Worm (Caenorhabditis elegans) whole organism, early embryonic: ENCODE data around the gene ZK154.1.
A peak's percentile ranks its signal among the peaks of the same experiment; 100 is the strongest.

Source experiments
- F13C5.2 ChIP-seq: sonication (generic microtip); optimal IDR thresholded peaks from 2 replicates; lab custom pipeline; 2017; ENCODE audit warnings: mild to moderate bottlenecking, missing genetic modification characterization, inconsistent platforms, missing compliant biosample characterization
- aly-1 ChIP-seq: sonication (generic microtip); optimal IDR thresholded peaks from 2 replicates; lab custom pipeline; 2016; ENCODE audit warnings: missing genetic modification characterization, missing compliant biosample characterization
- ama-1 ChIP-seq: fragments of 150-350 bp; optimal IDR thresholded peaks from 2 replicates; lab custom pipeline; 2014
- ceh-36 ChIP-seq: sonication (generic microtip); optimal IDR thresholded peaks from 2 replicates; lab custom pipeline; 2016; ENCODE audit warnings: missing genetic modification characterization, inconsistent platforms, missing compliant biosample characterization
- ets-7 ChIP-seq: sonication (generic microtip); optimal IDR thresholded peaks from 2 replicates; lab custom pipeline; 2016; ENCODE audit warnings: missing genotype, missing genetic modification characterization, missing compliant biosample characterization
- flt-1 ChIP-seq: fragments of 200-800 bp; sonication (Bioruptor generic); IDR thresholded peaks from 2 replicates; pipeline ENCODE4 v1.3.6; 2022; ENCODE audit warnings: missing genetic modification characterization, missing compliant biosample characterization
- hmbx-1 ChIP-seq: sonication (generic microtip); optimal IDR thresholded peaks from 2 replicates; lab custom pipeline; 2016; ENCODE audit warnings: mild to moderate bottlenecking, missing genetic modification characterization, missing compliant biosample characterization
- hmg-4 ChIP-seq: fragments of 200-800 bp; sonication (Bioruptor generic); optimal IDR thresholded peaks from 2 replicates; lab custom pipeline; 2018; ENCODE audit warnings: mild to moderate bottlenecking, missing genetic modification characterization, missing compliant biosample characterization
- hnd-1 ChIP-seq: sonication (generic microtip); optimal IDR thresholded peaks from 2 replicates; lab custom pipeline; 2016; ENCODE audit warnings: missing genetic modification characterization, missing compliant biosample characterization
- pes-1 ChIP-seq: fragments of 200-800 bp; sonication (Bioruptor generic); IDR thresholded peaks from 2 replicates; pipeline ENCODE4 v1.3.6; 2022; ENCODE audit warnings: missing genetic modification reagents, missing genetic modification characterization, missing compliant biosample characterization
- scrt-1 ChIP-seq: fragments of 200-800 bp; sonication (Bioruptor generic); IDR thresholded peaks from 2 replicates; pipeline ENCODE4 v1.3.6; 2022; ENCODE audit warnings: missing genetic modification characterization, missing compliant biosample characterization
- sea-1 ChIP-seq: fragments of 200-800 bp; sonication (Bioruptor generic); conservative IDR thresholded peaks from 2 replicates; pipeline ENCODE4 v1.3.6; 2022; ENCODE audit warnings: missing genetic modification characterization, missing compliant biosample characterization
- tbx-11 ChIP-seq: fragments of 200-800 bp; sonication (Bioruptor generic); IDR thresholded peaks from 2 replicates; pipeline ENCODE4 v1.3.6; 2022; ENCODE audit warnings: missing genetic modification characterization, missing compliant biosample characterization
- tra-4 ChIP-seq: sonication (generic microtip); optimal IDR thresholded peaks from 2 replicates; lab custom pipeline; 2017; ENCODE audit warnings: missing genetic modification characterization, missing compliant biosample characterization

ce11 chrX:7825707-7826106 lies 46.3 kb downstream of the ZK154.1 start:
- TF ChIP-seq flt-1 (GFP tag; lab: Robert Waterston, UW): no peak
- TF ChIP-seq sea-1: no peak
- TF ChIP-seq ama-1: peak; percentile 60
- TF ChIP-seq pes-1 (GFP tag; lab: Robert Waterston, UW): no peak
- no peak for TF ChIP-seq hmbx-1 (tag; lab: Kevin White, UChicago)
- TF ChIP-seq ceh-36 (tag; lab: Kevin White, UChicago): no peak
- no peak for TF ChIP-seq tbx-11 (GFP tag; lab: Robert Waterston, UW)
- TF ChIP-seq aly-1 (tag; lab: Kevin White, UChicago): no peak
- TF ChIP-seq F13C5.2 (tag; lab: Kevin White, UChicago): no peak
- TF ChIP-seq hmg-4: peak; percentile 14
- TF ChIP-seq hnd-1 (tag; lab: Kevin White, UChicago): no peak
- TF ChIP-seq scrt-1 (GFP tag; lab: Robert Waterston, UW): no peak
- TF ChIP-seq ets-7: no peak
- TF ChIP-seq tra-4 (tag; lab: Kevin White, UChicago): no peak
